Worm (Caenorhabditis elegans): ENCODE measurements around the gene srx-17.

DNA sequence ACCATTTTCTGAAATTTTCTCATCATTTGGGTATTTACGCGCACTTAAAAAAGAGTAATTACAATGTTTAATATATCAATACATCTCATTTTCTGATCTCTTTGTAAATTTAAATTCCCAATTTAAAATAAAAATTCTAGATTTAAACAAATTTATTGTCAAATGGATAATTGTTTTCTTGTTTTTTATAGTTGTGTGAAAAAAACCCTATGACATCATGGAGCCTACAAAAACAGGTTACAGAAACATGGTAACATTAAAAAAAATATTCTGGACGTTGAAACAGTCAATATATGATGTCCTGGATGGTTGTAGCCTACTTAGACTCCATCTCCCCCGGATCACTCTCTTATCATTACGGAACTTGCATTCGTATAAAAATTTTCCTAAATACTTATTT lies 48.5 kb downstream of the srx-17 start, which contains the start of gene spp-12:
- TF ChIP-seq dmd-4 (tag; optimal IDR thresholded peaks at IDR 0.05) (no peak), F13H6.1 (tag; optimal IDR thresholded peaks at IDR 0.05) (no peak), nhr-12 (tag; optimal IDR thresholded peaks at IDR 0.05) (no peak), nhr-77 (tag; optimal IDR thresholded peaks at IDR 0.05) (no peak), crh-2 (tag; optimal IDR thresholded peaks at IDR 0.05) (no peak), sma-3 (GFP tag; optimal IDR thresholded peaks at IDR 0.05) (no peak), elt-3 (tag; optimal IDR thresholded peaks at IDR 0.05) (no peak), ztf-11 (tag; optimal IDR thresholded peaks at IDR 0.05) (no peak), Y55F3AM.14 (GFP tag; optimal IDR thresholded peaks at IDR 0.05) (no peak), unc-39 (tag; optimal IDR thresholded peaks at IDR 0.05) (no peak), snpc-4 (tag; optimal IDR thresholded peaks at IDR 0.05) (no peak), mab-5 (tag; optimal IDR thresholded peaks at IDR 0.05) (no peak)
